Worm (Caenorhabditis elegans) whole organism, young adult: ENCODE data around the gene istr-1.

ENCODE experiments used
- B0261.1 ChIP-seq: sonication (generic microtip); optimal IDR thresholded peaks from 2 replicates; lab custom pipeline; 2016; ENCODE audit warnings: mild to moderate bottlenecking, missing genetic modification characterization, moderate library complexity, missing compliant biosample characterization
- B0336.3 ChIP-seq: fragments of 200-800 bp; sonication (Bioruptor generic); IDR thresholded peaks from 2 replicates; pipeline ENCODE4 v1.3.6; 2022; ENCODE audit warnings: missing genetic modification characterization, missing compliant biosample characterization
- F10E7.11 ChIP-seq: sonication (generic microtip); optimal IDR thresholded peaks from 2 replicates; lab custom pipeline; 2017; ENCODE audit warnings: mild to moderate bottlenecking, missing genetic modification characterization, moderate library complexity, missing compliant biosample characterization
- F23B12.7 ChIP-seq: sonication (generic microtip); optimal IDR thresholded peaks from 2 replicates; lab custom pipeline; 2017; ENCODE audit warnings: missing genetic modification characterization, mild to moderate bottlenecking, missing compliant biosample characterization, antibody characterized with exemption, moderate library complexity; ENCODE audit not compliant: insufficient read depth
- F49E8.2 ChIP-seq: sonication (generic microtip); optimal IDR thresholded peaks from 3 replicates; lab custom pipeline; 2017; ENCODE audit warnings: missing genetic modification characterization, mild to moderate bottlenecking, missing compliant biosample characterization, antibody characterized with exemption, moderate library complexity; ENCODE audit not compliant: insufficient read depth
- Y53G8AR.9 ChIP-seq: fragments of 200-800 bp; sonication (Bioruptor generic); conservative IDR thresholded peaks from 2 replicates; pipeline ENCODE4 v1.3.6; 2022; ENCODE audit warnings: missing genetic modification reagents, missing genetic modification characterization, missing compliant biosample characterization
- ZK185.1 ChIP-seq: sonication (generic microtip); optimal IDR thresholded peaks from 2 replicates; lab custom pipeline; 2016; ENCODE audit warnings: mild to moderate bottlenecking, missing genetic modification characterization, missing compliant biosample characterization; ENCODE audit not compliant: poor library complexity, severe bottlenecking
- akir-1 ChIP-seq: fragments of 200-800 bp; sonication (Bioruptor generic); optimal IDR thresholded peaks from 2 replicates; lab custom pipeline; 2018; ENCODE audit warnings: mild to moderate bottlenecking, missing genetic modification characterization, moderate library complexity, missing compliant biosample characterization
- bed-1 ChIP-seq: fragments of 200-800 bp; sonication (Bioruptor generic); IDR thresholded peaks from 2 replicates; pipeline ENCODE4 v1.3.6; 2022; ENCODE audit warnings: missing genetic modification reagents, missing genetic modification characterization, missing compliant biosample characterization
- ceh-100 ChIP-seq: fragments of 200-800 bp; sonication (Bioruptor generic); IDR thresholded peaks from 2 replicates; pipeline ENCODE4 v1.3.6; 2022; ENCODE audit warnings: missing genetic modification reagents, missing genetic modification characterization, missing compliant biosample characterization
- ceh-27 ChIP-seq: fragments of 200-800 bp; sonication (Bioruptor generic); optimal IDR thresholded peaks from 2 replicates; lab custom pipeline; 2018; ENCODE audit warnings: mild to moderate bottlenecking, missing genetic modification characterization, moderate library complexity, missing compliant biosample characterization
- ceh-40 ChIP-seq: fragments of 200-800 bp; sonication (Bioruptor generic); IDR thresholded peaks from 2 replicates; pipeline ENCODE4 v1.3.6; 2022; ENCODE audit warnings: missing genetic modification characterization, missing compliant biosample characterization
- ceh-58 ChIP-seq: fragments of 200-800 bp; sonication (Bioruptor generic); IDR thresholded peaks from 2 replicates; pipeline ENCODE4 v1.3.6; 2022; ENCODE audit warnings: missing genetic modification characterization, missing compliant biosample characterization
- ceh-91 ChIP-seq: fragments of 200-800 bp; sonication (Bioruptor generic); IDR thresholded peaks from 2 replicates; pipeline ENCODE4 v1.3.6; 2022; ENCODE audit warnings: missing genetic modification reagents, missing genetic modification characterization, missing compliant biosample characterization
- die-1 ChIP-seq: sonication (generic microtip); optimal IDR thresholded peaks from 2 replicates; lab custom pipeline; 2016; ENCODE audit warnings: missing genotype, mild to moderate bottlenecking, missing genetic modification characterization, missing compliant biosample characterization
- egl-18 ChIP-seq: fragments of 200-800 bp; sonication (Bioruptor generic); IDR thresholded peaks from 2 replicates; pipeline ENCODE4 v1.3.6; 2022; ENCODE audit warnings: missing genetic modification reagents, missing genetic modification characterization, missing compliant biosample characterization
- let-526 ChIP-seq: fragments of 200-800 bp; sonication (Bioruptor generic); IDR thresholded peaks from 2 replicates; pipeline ENCODE4 v1.3.6; 2022; ENCODE audit warnings: missing genetic modification reagents, missing genetic modification characterization, missing compliant biosample characterization
- lin-54 ChIP-seq: fragments of 200-800 bp; sonication (Bioruptor generic); optimal IDR thresholded peaks from 2 replicates; lab custom pipeline; 2018; ENCODE audit warnings: mild to moderate bottlenecking, missing genetic modification characterization, missing compliant biosample characterization
- lir-1 ChIP-seq: fragments of 200-800 bp; sonication (Bioruptor generic); conservative IDR thresholded peaks from 2 replicates; pipeline ENCODE4 v1.3.6; 2022; ENCODE audit warnings: missing genetic modification reagents, missing genetic modification characterization, missing compliant biosample characterization
- madf-6 ChIP-seq: fragments of 200-800 bp; sonication (Bioruptor generic); IDR thresholded peaks from 2 replicates; pipeline ENCODE4 v1.3.6; 2022; ENCODE audit warnings: missing genetic modification reagents, missing genetic modification characterization, missing compliant biosample characterization
- mxl-1 ChIP-seq: sonication (generic microtip); optimal IDR thresholded peaks from 2 replicates; lab custom pipeline; 2016; ENCODE audit warnings: missing genetic modification characterization, missing compliant biosample characterization
- nhr-179 ChIP-seq: sonication (generic microtip); optimal IDR thresholded peaks from 2 replicates; lab custom pipeline; 2016; ENCODE audit warnings: mild to moderate bottlenecking, missing genetic modification characterization, missing compliant biosample characterization
- nhr-80 ChIP-seq: sonication (generic microtip); optimal IDR thresholded peaks from 2 replicates; lab custom pipeline; 2016; ENCODE audit warnings: missing genetic modification characterization, missing compliant biosample characterization
- pha-4 ChIP-seq: fragments of 150-350 bp; sonication (generic microtip); optimal IDR thresholded peaks from 2 replicates; lab custom pipeline; 2014; ENCODE audit warnings: missing biosample characterization, missing genetic modification reagents, missing genetic modification characterization
- repo-1 ChIP-seq: sonication (generic microtip); optimal IDR thresholded peaks from 2 replicates; lab custom pipeline; 2017; ENCODE audit warnings: mild to moderate bottlenecking, missing genetic modification characterization, missing compliant biosample characterization
- rpc-1 ChIP-seq, 2 experiments: fragments of 150-350 bp in 1 of 2; sonication (generic microtip) in 1 of 2; optimal IDR thresholded peaks; 2 replicates each; lab custom pipeline; 2014 to 2018; ENCODE audit warnings: missing biosample characterization in 1 of 2, missing genetic modification characterization in 1 of 2, missing genetic modification reagents in 1 of 2, missing genotype in 1 of 2
- sdz-38 ChIP-seq: sonication (generic microtip); optimal IDR thresholded peaks from 2 replicates; lab custom pipeline; 2016; ENCODE audit warnings: missing genotype, missing genetic modification characterization, missing compliant biosample characterization
- snpc-1.3 ChIP-seq: sonication (generic microtip); optimal IDR thresholded peaks from 2 replicates; lab custom pipeline; 2017; ENCODE audit warnings: missing genetic modification characterization, mild to moderate bottlenecking, missing compliant biosample characterization, antibody characterized with exemption, moderate library complexity, missing genotype, missing genetic modification reagents; ENCODE audit not compliant: insufficient read depth
- snpc-4 ChIP-seq, 5 experiments: fragments of 150-350 bp in 1 of 5; sonication (generic microtip) in 4 of 5; optimal IDR thresholded peaks; 2 replicates each; lab custom pipeline; 2014 to 2018; ENCODE audit warnings: missing genetic modification characterization in 5 of 5, missing biosample characterization in 3 of 5, antibody characterized with exemption in 2 of 5, mild to moderate bottlenecking in 2 of 5, missing compliant biosample characterization in 2 of 5, missing genotype in 2 of 5, moderate library complexity in 2 of 5, missing genetic modification reagents in 1 of 5
- somi-1 ChIP-seq: fragments of 200-800 bp; sonication (Bioruptor generic); optimal IDR thresholded peaks from 2 replicates; lab custom pipeline; 2018; ENCODE audit warnings: mild to moderate bottlenecking, missing genetic modification characterization, missing compliant biosample characterization
- tbp1 ChIP-seq: fragments of 200-800 bp; sonication (Bioruptor generic); optimal IDR thresholded peaks from 2 replicates; lab custom pipeline; 2018; ENCODE audit warnings: mild to moderate bottlenecking, missing genetic modification characterization, missing compliant biosample characterization
- xnd-1 ChIP-seq: sonication (generic microtip); optimal IDR thresholded peaks from 2 replicates; lab custom pipeline; 2016; ENCODE audit warnings: missing genotype, missing genetic modification reagents, missing genetic modification characterization, missing compliant biosample characterization
- zfh-2 ChIP-seq: fragments of 200-800 bp; sonication (Bioruptor generic); conservative IDR thresholded peaks from 2 replicates; pipeline ENCODE4 v1.3.6; 2022; ENCODE audit warnings: missing genetic modification reagents, missing genetic modification characterization, missing compliant biosample characterization
- ztf-18 ChIP-seq: sonication (generic microtip); optimal IDR thresholded peaks from 2 replicates; lab custom pipeline; 2016; ENCODE audit warnings: missing genotype, mild to moderate bottlenecking, missing genetic modification characterization, missing compliant biosample characterization
- ztf-26 ChIP-seq: sonication (generic microtip); optimal IDR thresholded peaks from 2 replicates; lab custom pipeline; 2017; ENCODE audit warnings: missing genetic modification characterization, missing compliant biosample characterization

istr-1 gene

DNA sequence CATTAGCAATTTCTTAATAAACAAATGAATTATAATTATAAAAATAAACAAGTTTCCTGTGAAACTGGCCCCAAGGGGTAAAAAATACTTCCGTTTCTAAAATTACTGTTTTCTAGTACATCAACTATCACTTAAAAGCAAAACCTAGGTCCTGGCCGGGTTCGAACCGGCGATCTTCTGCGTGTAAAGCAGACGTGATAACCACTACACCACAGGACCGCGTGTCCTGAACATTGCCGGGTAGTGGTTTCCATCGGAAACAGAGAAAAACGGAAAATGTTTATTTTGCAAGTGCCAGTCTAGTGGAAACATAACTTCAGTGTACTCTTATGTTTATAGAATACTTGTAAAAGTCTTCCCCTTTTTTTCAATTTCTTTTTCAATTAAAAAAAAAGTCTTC, 14.5 kb upstream of the istr-1 start:
- TF ChIP-seq repo-1 (no peak), rpc-1 (optimal IDR thresholded peaks at IDR 0.05; lab: Kevin White, UChicago) (peak; percentile 57), rpc-1 (tag; optimal IDR thresholded peaks at IDR 0.05; lab: Kevin White, UChicago) (peak; percentile 81), ceh-27 (GFP tag; lab: Kevin White, UChicago) (peak; percentile 1), nhr-179 (tag; lab: Kevin White, UChicago) (peak; percentile 21), B0261.1 (tag; lab: Kevin White, UChicago) (peak; percentile 66), ceh-40 (GFP tag; lab: Robert Waterston, UW) (0 out of 2 replicates have a peak, but pooled peaks have one; percentile 32), xnd-1 (tag; lab: Kevin White, UChicago) (no peak), F23B12.7 (peak; percentile 51), ztf-26 (no peak), snpc-1.3 (tag; lab: Kevin White, UChicago) (peak; percentile 40), Y53G8AR.9 (no peak), ztf-18 (peak; percentile 50), snpc-4 (GFP tag; optimal IDR thresholded peaks at IDR 0.05; lab: Kevin White, UChicago) (no peak), snpc-4 (tag; optimal IDR thresholded peaks at IDR 0.05; lab: Kevin White, UChicago) (peak in 1 of 4 experiments; percentile 19), B0336.3 (GFP tag; lab: Robert Waterston, UW) (no peak), madf-6 (GFP tag; lab: Robert Waterston, UW) (no peak), akir-1 (no peak), tbp1 (GFP tag; lab: Kevin White, UChicago) (peak; percentile 88), mxl-1 (tag; lab: Kevin White, UChicago) (peak; percentile 29), ZK185.1 (peak; percentile 18)

DNA sequence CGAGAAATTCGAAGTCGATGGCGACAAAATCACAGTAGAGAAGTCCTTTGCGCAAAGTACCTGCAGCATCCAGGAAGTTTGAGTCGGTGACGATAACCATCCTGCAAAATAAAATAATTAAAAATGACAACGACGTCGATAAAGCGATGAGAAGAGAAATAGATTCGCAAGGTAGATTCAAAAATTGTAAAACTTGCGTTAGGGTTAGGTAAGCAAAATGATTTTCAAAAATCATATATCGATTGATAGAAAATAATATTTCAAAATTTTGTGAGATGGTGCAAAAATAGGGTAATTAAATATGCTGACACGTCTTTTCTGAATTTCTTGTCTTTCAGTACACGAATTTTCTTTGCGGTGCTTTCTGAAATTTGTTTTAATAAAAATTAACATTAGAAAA, 2.5 kb upstream of the istr-1 start, which contains the start of gene parn-1:
Gene parn-1 (minus strand): TSS at position 101 of the 400 bp plus-strand sequence.
- TF ChIP-seq sdz-38 (tag; lab: Kevin White, UChicago) (no peak), egl-18 (GFP tag; lab: Robert Waterston, UW) (no peak), ceh-91 (GFP tag; lab: Robert Waterston, UW) (no peak), lir-1 (no peak), nhr-80 (no peak), let-526 (GFP tag; lab: Robert Waterston, UW) (no peak), F10E7.11 (tag; lab: Kevin White, UChicago) (no peak), die-1 (tag; lab: Kevin White, UChicago) (no peak), lin-54 (GFP tag; lab: Kevin White, UChicago) (no peak), F23B12.7 (no peak), ceh-58 (no peak), ceh-100 (GFP tag; lab: Robert Waterston, UW) (no peak), bed-1 (GFP tag; lab: Robert Waterston, UW) (no peak), repo-1 (no peak), F49E8.2 (no peak), B0336.3 (GFP tag; lab: Robert Waterston, UW) (no peak)

- TF ChIP-seq pha-4 (tag; lab: Kevin White, UChicago) (no peak), zfh-2 (no peak), somi-1 (GFP tag; lab: Kevin White, UChicago) (no peak)
Observed at ce11 chrV:12695968-12696367, 1.7 kb upstream of the istr-1 start, which contains the start of gene K10C8.4. Gene K10C8.4, plus strand, starts transcription at chrV:12696268.
